Worm (Caenorhabditis elegans) whole organism, L3 larva: Measurements from ENCODE around the gene arx-6.

Experiments used
- R02D3.7 ChIP-seq: fragments of 150-350 bp; optimal IDR thresholded peaks from 2 replicates; lab custom pipeline; 2014; ENCODE audit warnings: missing biosample characterization, missing genetic modification characterization
- daf-12 ChIP-seq: fragments of 150-350 bp; optimal IDR thresholded peaks from 2 replicates; lab custom pipeline; 2014; ENCODE audit warnings: missing biosample characterization, missing genetic modification reagents, missing genetic modification characterization
- fkh-10 ChIP-seq: sonication (generic microtip); optimal IDR thresholded peaks from 2 replicates; lab custom pipeline; 2017; ENCODE audit warnings: missing biosample characterization, missing genetic modification reagents, missing genetic modification characterization
- nhr-23 ChIP-seq: fragments of 150-350 bp; optimal IDR thresholded peaks from 2 replicates; lab custom pipeline; 2014; ENCODE audit warnings: missing biosample characterization, missing genetic modification reagents, missing genetic modification characterization
- skn-1 ChIP-seq: fragments of 150-350 bp; optimal IDR thresholded peaks from 2 replicates; lab custom pipeline; 2014; ENCODE audit warnings: missing biosample characterization, missing genetic modification characterization
- snpc-4 ChIP-seq: fragments of 150-350 bp; optimal IDR thresholded peaks from 2 replicates; lab custom pipeline; 2014; ENCODE audit warnings: missing biosample characterization, missing genetic modification characterization
- tbx-2 ChIP-seq: sonication (generic microtip); optimal IDR thresholded peaks from 2 replicates; lab custom pipeline; 2016; ENCODE audit warnings: mild to moderate bottlenecking, missing genetic modification characterization, missing compliant biosample characterization
- ztf-4 ChIP-seq: fragments of 150-350 bp; optimal IDR thresholded peaks from 2 replicates; lab custom pipeline; 2014; ENCODE audit warnings: missing biosample characterization, missing genetic modification characterization

ce11 chrIII:4924134-4924533 lies 45.7 kb downstream of the arx-6 start:
- TF ChIP-seq nhr-23 (tag; lab: Kevin White, UChicago) (no peak), fkh-10 (no peak), ztf-4 (tag; lab: Kevin White, UChicago) (no peak), daf-12 (tag; lab: Kevin White, UChicago) (no peak), snpc-4 (no peak), R02D3.7 (tag; lab: Kevin White, UChicago) (no peak), tbx-2 (tag; lab: Kevin White, UChicago) (no peak), skn-1 (tag; lab: Kevin White, UChicago) (no peak)
